In the genomic region with DNA sequence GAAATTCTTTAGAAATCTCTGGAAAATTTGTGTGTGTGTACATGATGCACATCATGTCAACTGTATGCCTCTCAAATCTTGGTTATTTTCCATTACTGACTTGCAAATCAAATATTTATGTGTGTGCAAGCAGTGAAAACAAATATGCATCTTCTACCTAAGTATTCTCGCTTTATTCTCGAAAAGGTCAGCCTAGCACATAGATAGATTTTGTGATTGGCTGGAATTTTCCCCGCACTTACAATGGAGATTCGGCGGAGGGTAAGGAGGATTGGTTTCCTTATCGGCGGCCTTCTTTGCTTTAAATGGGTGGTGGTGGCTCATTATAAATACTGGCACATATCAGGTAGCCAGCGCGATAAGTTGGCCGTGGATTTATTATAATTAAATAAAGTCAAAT, we compare ENCODE assay signal across 1 fruit fly cellular context.
TF ChIP-seq lines count a peak whose summit lies in the region.

No protein-coding gene starts in this region.

TF ChIP-seq in whole organism, embryonic, 481 proteins besides CTCF, POLR2A, EP300 and RAD21 (continued from another document and continues in another):
- no peak for TF ChIP-seq sim (GFP tag; IDR thresholded peaks at IDR 0.05; lab: Robert Waterston, UW)
- no peak for TF ChIP-seq trem (tag; optimal IDR thresholded peaks at IDR 0.05; lab: Kevin White, UChicago)
- no peak for TF ChIP-seq CG4707 (GFP tag; optimal IDR thresholded peaks at IDR 0.05; lab: Kevin White, UChicago)
- TF ChIP-seq Jarid2 (GFP tag; optimal IDR thresholded peaks at IDR 0.05; lab: Kevin White, UChicago): no peak
- TF ChIP-seq pan (optimal IDR thresholded peaks at IDR 0.05; lab: Kevin White, UChicago): no peak
- TF ChIP-seq pan (GFP tag; optimal IDR thresholded peaks at IDR 0.05 in 1 of 2, IDR thresholded peaks at IDR 0.05 in 1 of 2): no peak
- no peak for TF ChIP-seq CG14050 (GFP tag; IDR thresholded peaks at IDR 0.05; lab: Robert Waterston, UW)
- TF ChIP-seq ara (GFP tag; IDR thresholded peaks at IDR 0.05; lab: Robert Waterston, UW): no peak
- no peak for TF ChIP-seq nerfin-1 (tag; optimal IDR thresholded peaks at IDR 0.05; lab: Kevin White, UChicago)
- no peak for TF ChIP-seq CG12391 (tag; optimal IDR thresholded peaks at IDR 0.05; lab: Kevin White, UChicago)
- TF ChIP-seq CG4730 (GFP tag; IDR thresholded peaks at IDR 0.05; lab: Robert Waterston, UW): no peak
- no peak for TF ChIP-seq stwl (tag; optimal IDR thresholded peaks at IDR 0.05; lab: Kevin White, UChicago)
- peak; percentile 6 for TF ChIP-seq CG10979 (tag; optimal IDR thresholded peaks at IDR 0.05; lab: Kevin White, UChicago)
- TF ChIP-seq CG16779 (GFP tag; IDR thresholded peaks at IDR 0.05; lab: Robert Waterston, UW): no peak
- no peak for TF ChIP-seq amos (GFP tag; IDR thresholded peaks at IDR 0.05; lab: Robert Waterston, UW; ENCODE audit: partially characterized antibody)
- no peak for TF ChIP-seq CG7786 (GFP tag; optimal IDR thresholded peaks at IDR 0.05; lab: Kevin White, UChicago)
- TF ChIP-seq CG8924 (tag; optimal IDR thresholded peaks at IDR 0.05; lab: Kevin White, UChicago): peak; percentile 11
- TF ChIP-seq CG2202 (tag; optimal IDR thresholded peaks at IDR 0.05; lab: Kevin White, UChicago): peak; percentile 42
- TF ChIP-seq tin (GFP tag; optimal IDR thresholded peaks at IDR 0.05; lab: Kevin White, UChicago): no peak
- no peak for TF ChIP-seq luna (GFP tag; optimal IDR thresholded peaks at IDR 0.05; lab: Kevin White, UChicago)
- no peak for TF ChIP-seq Chrac-16 (GFP tag; optimal IDR thresholded peaks at IDR 0.05; lab: Kevin White, UChicago)
- no peak for TF ChIP-seq bbx (GFP tag; IDR thresholded peaks at IDR 0.05; lab: Robert Waterston, UW; ENCODE audit: partially characterized antibody)
- no peak for TF ChIP-seq CG4617 (GFP tag; optimal IDR thresholded peaks at IDR 0.05; lab: Kevin White, UChicago; ENCODE audit: borderline replicate concordance)
- no peak for TF ChIP-seq Sin3A (optimal IDR thresholded peaks at IDR 0.05; lab: Kevin White, UChicago)
- TF ChIP-seq otp (GFP tag; IDR thresholded peaks at IDR 0.05; lab: Robert Waterston, UW): no peak
- no peak for TF ChIP-seq CG12659 (GFP tag; optimal IDR thresholded peaks at IDR 0.05; lab: Kevin White, UChicago)
- no peak for TF ChIP-seq Bgb (GFP tag; IDR thresholded peaks at IDR 0.05; lab: Robert Waterston, UW; ENCODE audit: partially characterized antibody)
- TF ChIP-seq dysf (GFP tag; IDR thresholded peaks at IDR 0.05; lab: Robert Waterston, UW): no peak
- TF ChIP-seq CG1233 (GFP tag; optimal IDR thresholded peaks at IDR 0.05; lab: Kevin White, UChicago): peak; percentile 23
- TF ChIP-seq ewg (GFP tag; optimal IDR thresholded peaks at IDR 0.05; lab: Kevin White, UChicago): no peak
- no peak for TF ChIP-seq Eip74EF (GFP tag; optimal IDR thresholded peaks at IDR 0.05; lab: Kevin White, UChicago)
- no peak for TF ChIP-seq lab (GFP tag; optimal IDR thresholded peaks at IDR 0.05; lab: Kevin White, UChicago)
- no peak for TF ChIP-seq CG3065 (GFP tag; optimal IDR thresholded peaks at IDR 0.05; lab: Kevin White, UChicago)
- TF ChIP-seq Bteb2 (GFP tag; optimal IDR thresholded peaks at IDR 0.05; lab: Kevin White, UChicago): no peak
- no peak for TF ChIP-seq Sox102F (GFP tag; optimal IDR thresholded peaks at IDR 0.05; lab: Kevin White, UChicago)
- no peak for TF ChIP-seq E2f1 (GFP tag; IDR thresholded peaks at IDR 0.05; lab: Robert Waterston, UW)
- no peak for TF ChIP-seq CG2120 (GFP tag; optimal IDR thresholded peaks at IDR 0.05; lab: Kevin White, UChicago)
- TF ChIP-seq Gsc (GFP tag; IDR thresholded peaks at IDR 0.05; lab: Robert Waterston, UW): no peak
- TF ChIP-seq Blimp-1 (GFP tag; optimal IDR thresholded peaks at IDR 0.05; lab: Kevin White, UChicago): peak; percentile 21
- TF ChIP-seq Meics (GFP tag; optimal IDR thresholded peaks at IDR 0.05; lab: Kevin White, UChicago): no peak
- no peak for TF ChIP-seq CG10366 (GFP tag; IDR thresholded peaks at IDR 0.05; lab: Robert Waterston, UW)
- no peak for TF ChIP-seq H2.0 (GFP tag; IDR thresholded peaks at IDR 0.05; lab: Robert Waterston, UW)
- no peak for TF ChIP-seq Nf-YA (GFP tag; IDR thresholded peaks at IDR 0.05; lab: Robert Waterston, UW)
- no peak for TF ChIP-seq Dll (GFP tag; IDR thresholded peaks at IDR 0.05; lab: Robert Waterston, UW; ENCODE audit: partially characterized antibody)
- TF ChIP-seq CG2199 (GFP tag; IDR thresholded peaks at IDR 0.05; lab: Robert Waterston, UW): no peak
- TF ChIP-seq cg (GFP tag; optimal IDR thresholded peaks at IDR 0.05; lab: Kevin White, UChicago): no peak
- TF ChIP-seq BEAF-32 (GFP tag; optimal IDR thresholded peaks at IDR 0.05; lab: Kevin White, UChicago): no peak
- no peak for TF ChIP-seq MESR4 (GFP tag; optimal IDR thresholded peaks at IDR 0.05; lab: Kevin White, UChicago)
- TF ChIP-seq sob (GFP tag; IDR thresholded peaks at IDR 0.05; lab: Robert Waterston, UW): no peak
- no peak for TF ChIP-seq CG3163 (GFP tag; optimal IDR thresholded peaks at IDR 0.05; lab: Kevin White, UChicago)
- TF ChIP-seq crc (GFP tag; optimal IDR thresholded peaks at IDR 0.05; lab: Kevin White, UChicago): no peak
- peak; percentile 61 for TF ChIP-seq dmrt11E (tag; optimal IDR thresholded peaks at IDR 0.05; lab: Kevin White, UChicago)
- no peak for TF ChIP-seq bcd (GFP tag; optimal IDR thresholded peaks at IDR 0.05; lab: Kevin White, UChicago)
- TF ChIP-seq ap (GFP tag; IDR thresholded peaks at IDR 0.05; lab: Robert Waterston, UW): no peak
- no peak for TF ChIP-seq Awh (GFP tag; IDR thresholded peaks at IDR 0.05; lab: Robert Waterston, UW)
- TF ChIP-seq gcm (GFP tag; optimal IDR thresholded peaks at IDR 0.05; lab: Kevin White, UChicago): no peak
- TF ChIP-seq gt (GFP tag; IDR thresholded peaks at IDR 0.05; lab: Robert Waterston, UW): no peak
- no peak for TF ChIP-seq nerfin-2 (GFP tag; IDR thresholded peaks at IDR 0.05; lab: Robert Waterston, UW; ENCODE audit: partially characterized antibody)
- TF ChIP-seq vvl (GFP tag; IDR thresholded peaks at IDR 0.05; lab: Robert Waterston, UW): no peak
- no peak for TF ChIP-seq Aef1 (GFP tag; IDR thresholded peaks at IDR 0.05; lab: Robert Waterston, UW)
- no peak for TF ChIP-seq CG8089 (GFP tag; optimal IDR thresholded peaks at IDR 0.05; lab: Kevin White, UChicago)
- TF ChIP-seq Mrtf (GFP tag; IDR thresholded peaks at IDR 0.05; lab: Robert Waterston, UW): no peak
- TF ChIP-seq Ptx1 (GFP tag; IDR thresholded peaks at IDR 0.05; lab: Robert Waterston, UW): no peak
- no peak for TF ChIP-seq Dek (tag; optimal IDR thresholded peaks at IDR 0.05; lab: Kevin White, UChicago)
- TF ChIP-seq CG12219 (GFP tag; optimal IDR thresholded peaks at IDR 0.05; lab: Kevin White, UChicago): no peak
- no peak for TF ChIP-seq en (GFP tag; optimal IDR thresholded peaks at IDR 0.05; lab: Kevin White, UChicago)
- peak in 1 of 2 experiments; percentile 94 for TF ChIP-seq tll (GFP tag; optimal IDR thresholded peaks at IDR 0.05; lab: Kevin White, UChicago)
- TF ChIP-seq CG10274 (GFP tag; optimal IDR thresholded peaks at IDR 0.05; lab: Kevin White, UChicago): no peak
- no peak for TF ChIP-seq CG7963 (GFP tag; IDR thresholded peaks at IDR 0.05; lab: Robert Waterston, UW; ENCODE audit: partially characterized antibody)
- TF ChIP-seq gfzf (GFP tag; optimal IDR thresholded peaks at IDR 0.05; lab: Kevin White, UChicago): no peak
- no peak for TF ChIP-seq HmgZ (tag; optimal IDR thresholded peaks at IDR 0.05; lab: Kevin White, UChicago)
- TF ChIP-seq pho (GFP tag; optimal IDR thresholded peaks at IDR 0.05; lab: Kevin White, UChicago): no peak
- TF ChIP-seq CG11085 (GFP tag; IDR thresholded peaks at IDR 0.05; lab: Robert Waterston, UW): no peak
- TF ChIP-seq fd96Cb (tag; optimal IDR thresholded peaks at IDR 0.05; lab: Kevin White, UChicago): no peak
- TF ChIP-seq CG14667 (GFP tag; IDR thresholded peaks at IDR 0.05; lab: Robert Waterston, UW): no peak
- no peak for TF ChIP-seq CG9215 (GFP tag; IDR thresholded peaks at IDR 0.05; lab: Robert Waterston, UW)
- no peak for TF ChIP-seq CG17802 (tag; optimal IDR thresholded peaks at IDR 0.05; lab: Kevin White, UChicago)
- TF ChIP-seq CG5953 (GFP tag; IDR thresholded peaks at IDR 0.05; lab: Robert Waterston, UW): no peak
- TF ChIP-seq CG12942 (GFP tag; optimal IDR thresholded peaks at IDR 0.05; lab: Kevin White, UChicago): no peak
- peak; percentile 24; the same call in 1 of the 2 replicates for TF ChIP-seq Xrp1 (GFP tag; IDR thresholded peaks at IDR 0.05; lab: Robert Waterston, UW)
- TF ChIP-seq CG34224 (GFP tag; IDR thresholded peaks at IDR 0.05; lab: Robert Waterston, UW; ENCODE audit: partially characterized antibody): no peak
- no peak for TF ChIP-seq ssp (GFP tag; IDR thresholded peaks at IDR 0.05; lab: Robert Waterston, UW)
- TF ChIP-seq D (optimal IDR thresholded peaks at IDR 0.05; lab: Kevin White, UChicago): no peak
- peak; percentile 20 for TF ChIP-seq D (GFP tag; optimal IDR thresholded peaks at IDR 0.05; lab: Kevin White, UChicago)
- TF ChIP-seq CG18011 (GFP tag; optimal IDR thresholded peaks at IDR 0.05; lab: Kevin White, UChicago): no peak
- TF ChIP-seq CG3281 (GFP tag; optimal IDR thresholded peaks at IDR 0.05; lab: Kevin White, UChicago): no peak
- TF ChIP-seq insv (GFP tag; optimal IDR thresholded peaks at IDR 0.05; lab: Kevin White, UChicago): no peak
- no peak for TF ChIP-seq pros (GFP tag; optimal IDR thresholded peaks at IDR 0.05; lab: Kevin White, UChicago)
- TF ChIP-seq CG1602 (GFP tag; optimal IDR thresholded peaks at IDR 0.05; lab: Kevin White, UChicago): no peak
- no peak for TF ChIP-seq CG2116 (GFP tag; optimal IDR thresholded peaks at IDR 0.05; lab: Kevin White, UChicago)
- peak; percentile 89 for TF ChIP-seq sens (GFP tag; lab: Kevin White, UChicago)
- no peak for TF ChIP-seq hth (optimal IDR thresholded peaks at IDR 0.05; lab: Kevin White, UChicago)
- TF ChIP-seq pnt (GFP tag; optimal IDR thresholded peaks at IDR 0.05; lab: Kevin White, UChicago): no peak
- no peak for TF ChIP-seq MBD-R2 (GFP tag; IDR thresholded peaks at IDR 0.05; lab: Robert Waterston, UW)
- no peak for TF ChIP-seq gro (GFP tag; optimal IDR thresholded peaks at IDR 0.05; lab: Kevin White, UChicago)
- no peak for TF ChIP-seq CG3995 (GFP tag; optimal IDR thresholded peaks at IDR 0.05; lab: Kevin White, UChicago)
- TF ChIP-seq CG4360 (GFP tag; IDR thresholded peaks at IDR 0.05; lab: Robert Waterston, UW): no peak
- TF ChIP-seq ash1 (GFP tag; optimal IDR thresholded peaks at IDR 0.05; lab: Kevin White, UChicago): no peak
- peak; percentile 39 for TF ChIP-seq Asciz (GFP tag; optimal IDR thresholded peaks at IDR 0.05; lab: Kevin White, UChicago)
- no peak for TF ChIP-seq B-H2 (GFP tag; optimal IDR thresholded peaks at IDR 0.05; lab: Kevin White, UChicago)
- no peak for TF ChIP-seq NC2α (GFP tag; optimal IDR thresholded peaks at IDR 0.05; lab: Kevin White, UChicago)
- no peak for TF ChIP-seq Dp (GFP tag; optimal IDR thresholded peaks at IDR 0.05; lab: Kevin White, UChicago)
- no peak for TF ChIP-seq CG14860 (GFP tag; IDR thresholded peaks at IDR 0.05; lab: Robert Waterston, UW; ENCODE audit: partially characterized antibody)
- peak; percentile 11 for TF ChIP-seq CG2712 (tag; optimal IDR thresholded peaks at IDR 0.05; lab: Kevin White, UChicago)
- TF ChIP-seq CG13775 (GFP tag; optimal IDR thresholded peaks at IDR 0.05; lab: Kevin White, UChicago): no peak
- no peak for TF ChIP-seq chm (GFP tag; IDR thresholded peaks at IDR 0.05; lab: Robert Waterston, UW)
- TF ChIP-seq Oaz (GFP tag; IDR thresholded peaks at IDR 0.05; lab: Robert Waterston, UW): no peak
- no peak for TF ChIP-seq CG18619 (GFP tag; optimal IDR thresholded peaks at IDR 0.05; lab: Kevin White, UChicago)
- no peak for TF ChIP-seq CG15073 (GFP tag; optimal IDR thresholded peaks at IDR 0.05; lab: Kevin White, UChicago)
- no peak for TF ChIP-seq onecut (GFP tag; IDR thresholded peaks at IDR 0.05; lab: Robert Waterston, UW)
- TF ChIP-seq tap (tag; optimal IDR thresholded peaks at IDR 0.05; lab: Kevin White, UChicago): no peak
- TF ChIP-seq CG6765 (GFP tag; optimal IDR thresholded peaks at IDR 0.05; lab: Kevin White, UChicago): no peak
- no peak for TF ChIP-seq cato (GFP tag; optimal IDR thresholded peaks at IDR 0.05; lab: Kevin White, UChicago; ENCODE audit: borderline replicate concordance)
- no peak for TF ChIP-seq usp (GFP tag; optimal IDR thresholded peaks at IDR 0.05; lab: Kevin White, UChicago)
- TF ChIP-seq sc (optimal IDR thresholded peaks at IDR 0.05; lab: Kevin White, UChicago): no peak
- peak; percentile 48 for TF ChIP-seq sc (GFP tag; optimal IDR thresholded peaks at IDR 0.05; lab: Kevin White, UChicago)
- TF ChIP-seq CG10321 (GFP tag; IDR thresholded peaks at IDR 0.05; lab: Robert Waterston, UW): no peak
- TF ChIP-seq CG14014 (GFP tag; IDR thresholded peaks at IDR 0.05; lab: Robert Waterston, UW): no peak
- no peak for TF ChIP-seq CG4404 (GFP tag; IDR thresholded peaks at IDR 0.05; lab: Robert Waterston, UW)
- no peak for TF ChIP-seq pita (GFP tag; optimal IDR thresholded peaks at IDR 0.05; lab: Kevin White, UChicago)
- no peak for TF ChIP-seq CG4282 (GFP tag; optimal IDR thresholded peaks at IDR 0.05; lab: Kevin White, UChicago)
- TF ChIP-seq CG8478 (optimal IDR thresholded peaks at IDR 0.05; lab: Kevin White, UChicago): no peak
- TF ChIP-seq CG13624 (GFP tag; optimal IDR thresholded peaks at IDR 0.05; lab: Kevin White, UChicago): no peak
- no peak for TF ChIP-seq Dad (GFP tag; optimal IDR thresholded peaks at IDR 0.05; lab: Kevin White, UChicago)
- TF ChIP-seq CG12104 (GFP tag; optimal IDR thresholded peaks at IDR 0.05; lab: Kevin White, UChicago): no peak
- no peak for TF ChIP-seq CG17359 (tag; optimal IDR thresholded peaks at IDR 0.05; lab: Kevin White, UChicago)
- TF ChIP-seq br (optimal IDR thresholded peaks at IDR 0.05; lab: Kevin White, UChicago): no peak
- TF ChIP-seq croc (GFP tag; conservative IDR thresholded peaks at IDR 0.05; lab: Robert Waterston, UW): no peak
- TF ChIP-seq eve (GFP tag; optimal IDR thresholded peaks at IDR 0.05; lab: Kevin White, UChicago): no peak
- TF ChIP-seq CG9609 (GFP tag; optimal IDR thresholded peaks at IDR 0.05; lab: Kevin White, UChicago): no peak
- TF ChIP-seq CG4854 (GFP tag; optimal IDR thresholded peaks at IDR 0.05; lab: Kevin White, UChicago): no peak
- TF ChIP-seq Gug (GFP tag; IDR thresholded peaks at IDR 0.05; lab: Robert Waterston, UW): no peak
- TF ChIP-seq Doc3 (GFP tag; IDR thresholded peaks at IDR 0.05; lab: Robert Waterston, UW; ENCODE audit: partially characterized antibody): no peak
- no peak for TF ChIP-seq CG3847 (GFP tag; IDR thresholded peaks at IDR 0.05; lab: Robert Waterston, UW)
- TF ChIP-seq CG1792 (GFP tag; optimal IDR thresholded peaks at IDR 0.05; lab: Kevin White, UChicago): no peak
